Worm (Caenorhabditis elegans): ENCODE measurements around the gene unc-93.

unc-93 gene

ce11 chrIII:3644075-3644474, at the start of gene unc-93:
Gene unc-93 (plus strand): TSS chrIII:3644375.
- no peak for TF ChIP-seq ceh-19 (GFP tag; optimal IDR thresholded peaks at IDR 0.05)
- TF ChIP-seq hlh-6 (tag; optimal IDR thresholded peaks at IDR 0.05): no peak
- no peak for TF ChIP-seq ceh-30 (tag; optimal IDR thresholded peaks at IDR 0.05)
- TF ChIP-seq ceh-48 (tag; optimal IDR thresholded peaks at IDR 0.05): no peak
- no peak for TF ChIP-seq nhr-232 (tag; optimal IDR thresholded peaks at IDR 0.05)
- TF ChIP-seq gmeb-2 (tag; optimal IDR thresholded peaks at IDR 0.05): no peak

- TF ChIP-seq C08G9.2 (tag; optimal IDR thresholded peaks at IDR 0.05): no peak
- TF ChIP-seq madf-2 (tag; optimal IDR thresholded peaks at IDR 0.05): no peak
- peak; percentile 84 for TF ChIP-seq nfya-1 (tag; optimal IDR thresholded peaks at IDR 0.05)
- no peak for TF ChIP-seq nhr-11 (tag; optimal IDR thresholded peaks at IDR 0.05)
- no peak for TF ChIP-seq ceh-19 (GFP tag; optimal IDR thresholded peaks at IDR 0.05)
- no peak for TF ChIP-seq syd-9 (tag; optimal IDR thresholded peaks at IDR 0.05)
Observed at ce11 chrIII:3594681-3595080, 49.5 kb upstream of the unc-93 start.

- no peak for TF ChIP-seq hlh-15 (tag; optimal IDR thresholded peaks at IDR 0.05)
- TF ChIP-seq madf-2 (tag; optimal IDR thresholded peaks at IDR 0.05): no peak
- no peak for TF ChIP-seq pros-1 (tag; optimal IDR thresholded peaks at IDR 0.05)
- no peak for TF ChIP-seq odd-2 (tag; optimal IDR thresholded peaks at IDR 0.05)
- TF ChIP-seq pax-1 (tag; optimal IDR thresholded peaks at IDR 0.05): no peak
- TF ChIP-seq fkh-6 (tag; optimal IDR thresholded peaks at IDR 0.05): peak; percentile 18
- TF ChIP-seq pha-4 (tag; optimal IDR thresholded peaks at IDR 0.05): no peak
- TF ChIP-seq ceh-14 (tag; optimal IDR thresholded peaks at IDR 0.05): peak; percentile 4
- no peak for TF ChIP-seq ceh-48 (tag; optimal IDR thresholded peaks at IDR 0.05)
- peak; percentile 21 for TF ChIP-seq ref-2 (tag; optimal IDR thresholded peaks at IDR 0.05)
- TF ChIP-seq pqm-1 (tag; optimal IDR thresholded peaks at IDR 0.05): no peak
- no peak for TF ChIP-seq fax-1 (tag; optimal IDR thresholded peaks at IDR 0.05)
- TF ChIP-seq npax-4 (tag; optimal IDR thresholded peaks at IDR 0.05): no peak
- TF ChIP-seq hlh-13 (GFP tag; optimal IDR thresholded peaks at IDR 0.05): no peak
- no peak for TF ChIP-seq ceh-45 (GFP tag; IDR thresholded peaks at IDR 0.05)
- no peak for TF ChIP-seq sox-2 (GFP tag; IDR thresholded peaks at IDR 0.05)
- no peak for TF ChIP-seq ttx-3 (tag; optimal IDR thresholded peaks at IDR 0.05)
- no peak for TF ChIP-seq pha-2 (tag; optimal IDR thresholded peaks at IDR 0.05)
- TF ChIP-seq syd-9 (tag; optimal IDR thresholded peaks at IDR 0.05): no peak
- TF ChIP-seq ceh-31 (tag; optimal IDR thresholded peaks at IDR 0.05): no peak
- no peak for TF ChIP-seq ceh-6 (GFP tag; optimal IDR thresholded peaks at IDR 0.05)
- no peak for TF ChIP-seq tbx-2 (tag; optimal IDR thresholded peaks at IDR 0.05)
- no peak for TF ChIP-seq ceh-22 (tag; optimal IDR thresholded peaks at IDR 0.05)
- no peak for TF ChIP-seq C38D4.7 (GFP tag; optimal IDR thresholded peaks at IDR 0.05)
- TF ChIP-seq ceh-2 (tag; optimal IDR thresholded peaks at IDR 0.05): no peak
- no peak for TF ChIP-seq pag-3 (tag; optimal IDR thresholded peaks at IDR 0.05; ENCODE audit: borderline replicate concordance)
- no peak for TF ChIP-seq dmd-4 (tag; optimal IDR thresholded peaks at IDR 0.05; ENCODE audit: borderline replicate concordance)
- TF ChIP-seq hlh-30 (tag; optimal IDR thresholded peaks at IDR 0.05; ENCODE audit: insufficient read depth): no peak
- no peak for TF ChIP-seq lin-11 (tag; optimal IDR thresholded peaks at IDR 0.05)
- TF ChIP-seq nhr-232 (tag; optimal IDR thresholded peaks at IDR 0.05): no peak
- peak; percentile 15 for TF ChIP-seq nfya-1 (tag; optimal IDR thresholded peaks at IDR 0.05)
- TF ChIP-seq rnt-1 (tag; optimal IDR thresholded peaks at IDR 0.05): no peak
- TF ChIP-seq ahr-1 (tag; optimal IDR thresholded peaks at IDR 0.05): no peak
- TF ChIP-seq nhr-11 (tag; optimal IDR thresholded peaks at IDR 0.05): no peak
- TF ChIP-seq K02D7.2 (tag; optimal IDR thresholded peaks at IDR 0.05): no peak
- no peak for TF ChIP-seq ceh-9 (tag; optimal IDR thresholded peaks at IDR 0.05)
- no peak for TF ChIP-seq lim-6 (tag; optimal IDR thresholded peaks at IDR 0.05)
- TF ChIP-seq ceh-24 (tag; optimal IDR thresholded peaks at IDR 0.05): no peak
- no peak for TF ChIP-seq F13H6.1 (tag; optimal IDR thresholded peaks at IDR 0.05)
- no peak for TF ChIP-seq ceh-19 (GFP tag; optimal IDR thresholded peaks at IDR 0.05)
- TF ChIP-seq unc-42 (tag; optimal IDR thresholded peaks at IDR 0.05): peak; percentile 8
- no peak for TF ChIP-seq elt-2 (tag; optimal IDR thresholded peaks at IDR 0.05)
- peak; percentile 79 for TF ChIP-seq unc-55 (GFP tag; optimal IDR thresholded peaks at IDR 0.05)
- TF ChIP-seq mec-3 (tag; optimal IDR thresholded peaks at IDR 0.05; ENCODE audit: borderline replicate concordance): peak; percentile 7
- no peak for TF ChIP-seq sox-4 (tag; optimal IDR thresholded peaks at IDR 0.05)
- no peak for TF ChIP-seq C08G9.2 (tag; optimal IDR thresholded peaks at IDR 0.05)
Observed at ce11 chrIII:3601271-3601670, 42.9 kb upstream of the unc-93 start.
